Worm (Caenorhabditis elegans) whole organism, L1 larva: ENCODE results near the gene C05E7.3.

ENCODE experiments used
- C04F5.9 ChIP-seq: sonication (generic microtip); optimal IDR thresholded peaks from 2 replicates; lab custom pipeline; 2016; ENCODE audit warnings: missing genetic modification characterization, missing compliant biosample characterization
- C34B4.2 ChIP-seq: sonication (generic microtip); optimal IDR thresholded peaks from 2 replicates; lab custom pipeline; 2017; ENCODE audit warnings: mild to moderate bottlenecking, missing genetic modification characterization, missing compliant biosample characterization
- Y116A8C.19 ChIP-seq: sonication (generic microtip); optimal IDR thresholded peaks from 2 replicates; lab custom pipeline; 2016; ENCODE audit warnings: missing compliant biosample characterization, missing genetic modification characterization, borderline replicate concordance
- aha-1 ChIP-seq: fragments of 150-350 bp; optimal IDR thresholded peaks from 2 replicates; lab custom pipeline; 2014; ENCODE audit warnings: missing biosample characterization, missing genetic modification characterization
- alr-1 ChIP-seq: fragments of 200-800 bp; sonication (Bioruptor generic); optimal IDR thresholded peaks from 2 replicates; lab custom pipeline; 2018; ENCODE audit warnings: borderline replicate concordance, mild to moderate bottlenecking, missing genetic modification characterization, missing compliant biosample characterization
- blmp-1 ChIP-seq: fragments of 150-350 bp; optimal IDR thresholded peaks from 2 replicates; lab custom pipeline; 2014; ENCODE audit warnings: missing biosample characterization, missing genetic modification characterization
- ceh-63 ChIP-seq: fragments of 200-800 bp; sonication (Bioruptor generic); optimal IDR thresholded peaks from 2 replicates; lab custom pipeline; 2018; ENCODE audit warnings: mild to moderate bottlenecking, missing genetic modification characterization, missing compliant biosample characterization
- ceh-8 ChIP-seq: fragments of 200-800 bp; sonication (Bioruptor generic); optimal IDR thresholded peaks from 2 replicates; lab custom pipeline; 2018; ENCODE audit warnings: mild to moderate bottlenecking, missing genetic modification characterization, moderate library complexity, missing compliant biosample characterization
- ceh-88 ChIP-seq: fragments of 200-800 bp; sonication (Bioruptor generic); IDR thresholded peaks from 2 replicates; pipeline ENCODE4 v1.3.6; 2022; ENCODE audit warnings: missing genetic modification characterization, missing compliant biosample characterization
- dpl-1 ChIP-seq, 3 experiments: fragments of 150-350 bp in 2 of 3; sonication (generic microtip) in 1 of 3; optimal IDR thresholded peaks; 2 replicates each; lab custom pipeline; 2014 to 2017; ENCODE audit warnings: missing biosample characterization in 3 of 3, missing genetic modification characterization in 3 of 3, missing genetic modification reagents in 3 of 3
- dsc-1 ChIP-seq: sonication (generic microtip); optimal IDR thresholded peaks from 2 replicates; lab custom pipeline; 2016; ENCODE audit warnings: mild to moderate bottlenecking, missing genetic modification characterization, missing compliant biosample characterization
- efl-1 ChIP-seq, 4 experiments: fragments of 150-350 bp; optimal IDR thresholded peaks in 3 of 4; peaks in 1 of 4; 1 replicate in 1 of 4; 2 replicates in 3 of 4; lab custom pipeline; 2014; ENCODE audit warnings: missing biosample characterization in 2 of 4, missing genetic modification characterization in 2 of 4, missing genetic modification reagents in 2 of 4
- egl-13 ChIP-seq: sonication (generic microtip); optimal IDR thresholded peaks from 2 replicates; lab custom pipeline; 2016; ENCODE audit warnings: missing genotype, missing genetic modification reagents, missing genetic modification characterization, missing compliant biosample characterization
- egl-27 ChIP-seq, 2 experiments: fragments of 150-350 bp in 1 of 2; sonication (generic microtip); optimal IDR thresholded peaks; 3 replicates each; lab custom pipeline; 2017 to 2018; ENCODE audit warnings: missing biosample characterization in 2 of 2, missing genetic modification characterization in 2 of 2, missing genetic modification reagents in 2 of 2
- fkh-10 ChIP-seq: sonication (generic microtip); optimal IDR thresholded peaks from 2 replicates; lab custom pipeline; 2017; ENCODE audit warnings: missing biosample characterization, missing genetic modification reagents, missing genetic modification characterization
- fos-1 ChIP-seq: fragments of 150-350 bp; optimal IDR thresholded peaks from 2 replicates; lab custom pipeline; 2014; ENCODE audit warnings: missing biosample characterization, missing genetic modification characterization
- hlh-17 ChIP-seq: fragments of 200-800 bp; sonication (Bioruptor generic); optimal IDR thresholded peaks from 2 replicates; lab custom pipeline; 2018; ENCODE audit warnings: missing genetic modification characterization, mild to moderate bottlenecking, missing compliant biosample characterization, moderate library complexity, borderline replicate concordance
- hlh-4 ChIP-seq: sonication (generic microtip); optimal IDR thresholded peaks from 2 replicates; lab custom pipeline; 2016; ENCODE audit warnings: mild to moderate bottlenecking, missing genetic modification characterization, missing compliant biosample characterization
- hpl-2 ChIP-seq: fragments of 150-350 bp; optimal IDR thresholded peaks from 2 replicates; lab custom pipeline; 2014; ENCODE audit warnings: missing biosample characterization, missing genetic modification reagents, missing genetic modification characterization
- irx-1 ChIP-seq: sonication (generic microtip); optimal IDR thresholded peaks from 2 replicates; lab custom pipeline; 2016; ENCODE audit warnings: missing genetic modification characterization, missing compliant biosample characterization
- lin-13 ChIP-seq: fragments of 150-350 bp; optimal IDR thresholded peaks from 2 replicates; lab custom pipeline; 2014; ENCODE audit warnings: missing biosample characterization, missing genetic modification reagents, missing genetic modification characterization
- lin-14 ChIP-seq: fragments of 200-800 bp; sonication (Bioruptor generic); optimal IDR thresholded peaks from 2 replicates; lab custom pipeline; 2018; ENCODE audit warnings: mild to moderate bottlenecking, missing genetic modification characterization, moderate library complexity, missing compliant biosample characterization
- nhr-12 ChIP-seq: sonication (generic microtip); optimal IDR thresholded peaks from 2 replicates; lab custom pipeline; 2017; ENCODE audit warnings: missing biosample characterization, missing genetic modification characterization
- nhr-20 ChIP-seq: sonication (generic microtip); optimal IDR thresholded peaks from 2 replicates; lab custom pipeline; 2016; ENCODE audit warnings: mild to moderate bottlenecking, missing genetic modification characterization, missing compliant biosample characterization
- nhr-237 ChIP-seq: fragments of 150-350 bp; optimal IDR thresholded peaks from 2 replicates; lab custom pipeline; 2014; ENCODE audit warnings: missing biosample characterization, missing genetic modification characterization
- nhr-28 ChIP-seq: fragments of 150-350 bp; optimal IDR thresholded peaks from 2 replicates; lab custom pipeline; 2014; ENCODE audit warnings: missing biosample characterization, missing genetic modification characterization
- nhr-71 ChIP-seq: sonication (generic microtip); optimal IDR thresholded peaks from 2 replicates; lab custom pipeline; 2016; ENCODE audit warnings: mild to moderate bottlenecking, missing genetic modification characterization, moderate library complexity, missing compliant biosample characterization
- nhr-76 ChIP-seq: sonication (generic microtip); optimal IDR thresholded peaks from 2 replicates; lab custom pipeline; 2017; ENCODE audit warnings: missing biosample characterization, missing genetic modification characterization
- nhr-77 ChIP-seq: fragments of 150-350 bp; optimal IDR thresholded peaks from 2 replicates; lab custom pipeline; 2014; ENCODE audit warnings: missing biosample characterization, missing genetic modification characterization
- nhr-85 ChIP-seq: sonication (generic microtip); peaks from one replicate; lab custom pipeline; 2016; ENCODE audit warnings: missing genetic modification characterization, inconsistent platforms, missing compliant biosample characterization
- nhr-90 ChIP-seq: sonication (generic microtip); optimal IDR thresholded peaks from 2 replicates; lab custom pipeline; 2016; ENCODE audit warnings: mild to moderate bottlenecking, missing genetic modification characterization, missing compliant biosample characterization; ENCODE audit not compliant: poor library complexity
- pag-3 ChIP-seq: sonication (generic microtip); optimal IDR thresholded peaks from 2 replicates; lab custom pipeline; 2017; ENCODE audit warnings: missing genetic modification characterization, mild to moderate bottlenecking, missing compliant biosample characterization, antibody characterized with exemption, borderline replicate concordance; ENCODE audit not compliant: insufficient read depth
- pax-3 ChIP-seq: fragments of 200-800 bp; sonication (Bioruptor generic); optimal IDR thresholded peaks from 2 replicates; lab custom pipeline; 2018; ENCODE audit warnings: mild to moderate bottlenecking, missing genetic modification characterization, moderate library complexity, missing compliant biosample characterization
- pqm-1 ChIP-seq: sonication (generic microtip); optimal IDR thresholded peaks from 3 replicates; lab custom pipeline; 2017; ENCODE audit warnings: missing biosample characterization, missing genetic modification characterization
- rnt-1 ChIP-seq: sonication (generic microtip); optimal IDR thresholded peaks from 2 replicates; lab custom pipeline; 2016; ENCODE audit warnings: mild to moderate bottlenecking, missing genetic modification characterization, moderate library complexity, missing compliant biosample characterization
- snpc-4 ChIP-seq: fragments of 150-350 bp; optimal IDR thresholded peaks from 2 replicates; lab custom pipeline; 2014; ENCODE audit warnings: missing biosample characterization, missing genetic modification characterization
- snu-23 ChIP-seq: sonication (generic microtip); optimal IDR thresholded peaks from 2 replicates; lab custom pipeline; 2016; ENCODE audit warnings: missing genetic modification characterization, missing compliant biosample characterization
- sox-4 ChIP-seq: sonication (generic microtip); optimal IDR thresholded peaks from 2 replicates; lab custom pipeline; 2016; ENCODE audit warnings: missing genetic modification characterization, missing compliant biosample characterization
- sptf-1 ChIP-seq: fragments of 150-350 bp; optimal IDR thresholded peaks from 2 replicates; lab custom pipeline; 2014; ENCODE audit warnings: missing biosample characterization, missing genetic modification characterization
- sup-37 ChIP-seq: fragments of 200-800 bp; sonication (Bioruptor generic); optimal IDR thresholded peaks from 2 replicates; lab custom pipeline; 2018; ENCODE audit warnings: mild to moderate bottlenecking, missing genetic modification characterization, missing compliant biosample characterization
- unc-62 ChIP-seq: fragments of 150-350 bp; optimal IDR thresholded peaks from 2 replicates; lab custom pipeline; 2014; ENCODE audit warnings: missing biosample characterization, missing genetic modification reagents, missing genetic modification characterization
- unc-98 ChIP-seq: fragments of 200-800 bp; sonication (Bioruptor generic); IDR thresholded peaks from 2 replicates; pipeline ENCODE4 v1.3.6; 2022; ENCODE audit warnings: missing genetic modification characterization, missing compliant biosample characterization
- vab-15 ChIP-seq: sonication (generic microtip); optimal IDR thresholded peaks from 2 replicates; lab custom pipeline; 2017; ENCODE audit warnings: missing genotype, mild to moderate bottlenecking, missing genetic modification characterization, missing compliant biosample characterization
- zag-1 ChIP-seq: fragments of 150-350 bp; optimal IDR thresholded peaks from 2 replicates; lab custom pipeline; 2014; ENCODE audit warnings: missing biosample characterization, missing genetic modification characterization
- ztf-4 ChIP-seq: fragments of 150-350 bp; optimal IDR thresholded peaks from 2 replicates; lab custom pipeline; 2014; ENCODE audit warnings: missing biosample characterization, missing genetic modification characterization

C05E7.3 gene

DNA sequence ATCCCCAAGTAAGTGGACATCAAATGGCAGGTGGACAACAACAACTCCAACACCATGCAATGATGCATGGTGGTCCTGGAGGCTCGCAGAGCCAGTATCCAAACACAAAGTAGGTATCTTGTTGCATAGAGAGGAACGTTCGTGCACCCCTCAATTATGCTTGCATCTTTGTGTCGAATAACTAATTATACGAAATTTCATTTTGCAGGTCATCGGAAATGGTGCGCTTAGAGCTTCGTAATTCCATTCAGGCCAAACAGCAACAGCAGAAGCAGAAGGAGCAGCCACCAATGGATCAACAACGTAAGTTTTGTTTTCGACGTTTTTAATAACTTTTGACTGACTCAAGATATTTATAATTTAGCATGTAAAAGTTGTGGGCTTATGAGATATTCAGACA is 30.0 kb downstream of the C05E7.3 start:
- TF ChIP-seq nhr-28 (tag; lab: Kevin White, UChicago) (no peak), blmp-1 (tag; lab: Kevin White, UChicago) (no peak), lin-14 (GFP tag; lab: Kevin White, UChicago) (no peak), nhr-76 (tag; lab: Kevin White, UChicago) (no peak), sox-4 (tag; lab: Kevin White, UChicago) (no peak), C04F5.9 (tag; lab: Kevin White, UChicago) (no peak), egl-13 (tag; lab: Kevin White, UChicago) (no peak), hlh-17 (GFP tag; lab: Kevin White, UChicago) (no peak), egl-27 (tag; optimal IDR thresholded peaks at IDR 0.05; lab: Kevin White, UChicago) (no peak), lin-13 (GFP tag; lab: Kevin White, UChicago) (no peak)
- TF ChIP-seq, all 84 proteins: peak for 0

DNA sequence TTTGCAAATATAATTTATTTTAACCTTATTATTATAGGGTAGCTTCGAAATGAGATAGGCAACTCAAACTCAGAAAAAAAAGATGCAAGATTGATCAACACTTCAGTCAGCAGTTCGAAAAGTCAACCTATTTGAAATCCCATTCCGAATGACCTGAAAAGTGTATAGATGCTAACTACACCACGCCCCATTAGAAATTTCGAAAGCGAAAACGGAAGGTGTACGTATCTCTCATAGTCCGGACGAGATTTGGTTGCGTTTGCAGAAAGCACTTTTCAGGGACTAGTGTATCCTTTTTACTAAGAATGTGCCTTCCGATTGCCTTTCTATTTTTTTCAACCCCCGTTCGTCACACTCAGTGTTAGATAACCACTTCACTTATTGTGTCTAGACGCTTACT is 30.7 kb downstream of the C05E7.3 start:
- TF ChIP-seq rnt-1 (tag; lab: Kevin White, UChicago) (no peak), blmp-1 (tag; lab: Kevin White, UChicago) (peak; percentile 82), ztf-4 (tag; lab: Kevin White, UChicago) (no peak), aha-1 (tag; lab: Kevin White, UChicago) (no peak), snu-23 (no peak)

DNA sequence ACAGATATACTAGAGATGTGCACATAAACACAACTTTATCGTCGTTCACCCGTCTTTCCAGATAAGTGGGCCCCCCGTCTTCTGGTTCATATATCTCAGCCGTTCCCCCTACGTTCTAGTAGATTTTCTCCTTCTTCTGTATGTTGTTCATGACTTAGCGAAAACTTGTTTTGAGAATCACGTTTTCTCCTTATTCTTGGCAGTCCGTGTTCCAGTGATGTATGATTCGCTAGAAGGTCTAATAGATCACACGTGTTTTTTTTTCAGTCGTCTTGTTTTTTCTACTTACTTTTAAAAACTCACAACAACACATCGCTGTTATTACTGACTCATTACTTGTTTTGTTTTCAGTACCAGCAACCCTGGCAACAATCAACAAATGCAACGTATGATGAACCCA is 31.4 kb downstream of the C05E7.3 start:
- TF ChIP-seq nhr-20 (tag; lab: Kevin White, UChicago) (peak; percentile 15), vab-15 (no peak), nhr-71 (tag; lab: Kevin White, UChicago) (peak; percentile 3), nhr-85 (tag; lab: Kevin White, UChicago) (peak; percentile 48)

DNA sequence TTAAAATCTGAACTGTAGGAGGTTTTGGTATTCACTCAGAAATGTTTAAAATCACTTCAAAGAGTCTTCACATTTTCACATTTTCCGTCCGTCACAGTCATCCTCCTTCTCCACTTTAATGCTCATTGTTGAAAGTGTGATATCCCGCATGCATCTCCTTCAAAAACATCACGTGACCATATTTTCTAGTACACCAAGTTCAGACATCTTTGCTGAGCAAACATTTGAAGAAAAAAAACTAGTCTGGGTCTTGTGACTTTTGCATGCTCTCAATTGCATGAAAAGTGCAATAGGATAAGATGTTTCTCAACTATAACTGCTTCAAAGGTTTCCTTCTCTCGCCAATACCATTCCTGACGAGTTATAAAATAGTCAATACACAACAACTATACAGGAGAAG is 32.2 kb downstream of the C05E7.3 start:
- TF ChIP-seq sptf-1, result no peak
- TF ChIP-seq alr-1 (tag; lab: Kevin White, UChicago), result no peak
- no peak for TF ChIP-seq C34B4.2 (tag; lab: Kevin White, UChicago)
- no peak for TF ChIP-seq unc-98 (GFP tag; lab: Robert Waterston, UW)
- peak; percentile 57 for TF ChIP-seq pax-3 (tag; lab: Kevin White, UChicago)
- TF ChIP-seq C04F5.9 (tag; lab: Kevin White, UChicago), result no peak
- no peak for TF ChIP-seq ztf-4 (tag; lab: Kevin White, UChicago)
- no peak for TF ChIP-seq hpl-2
- no peak for TF ChIP-seq Y116A8C.19 (tag; lab: Kevin White, UChicago)
- no peak for TF ChIP-seq aha-1 (tag; lab: Kevin White, UChicago)
- TF ChIP-seq pqm-1 (tag; lab: Kevin White, UChicago), result no peak
- no peak for TF ChIP-seq nhr-12 (tag; lab: Kevin White, UChicago)
- TF ChIP-seq snpc-4, result no peak
- TF ChIP-seq irx-1 (tag; lab: Kevin White, UChicago), result no peak
- TF ChIP-seq blmp-1 (tag; lab: Kevin White, UChicago), result no peak
- no peak for TF ChIP-seq lin-13 (GFP tag; lab: Kevin White, UChicago)
- TF ChIP-seq nhr-90, result no peak
- no peak for TF ChIP-seq dpl-1 (GFP tag; optimal IDR thresholded peaks at IDR 0.05; lab: Kevin White, UChicago)
- no peak for TF ChIP-seq ceh-88 (GFP tag; lab: Robert Waterston, UW)
- TF ChIP-seq nhr-77 (tag; lab: Kevin White, UChicago), result no peak
- TF ChIP-seq pag-3 (tag; lab: Kevin White, UChicago), result no peak
- TF ChIP-seq fkh-10, result no peak
- TF ChIP-seq hlh-4, result no peak
- TF ChIP-seq fos-1 (tag; lab: Kevin White, UChicago), result no peak
- no peak for TF ChIP-seq ceh-63 (GFP tag; lab: Kevin White, UChicago)
- TF ChIP-seq zag-1, result no peak
- no peak for TF ChIP-seq unc-62 (GFP tag; lab: Kevin White, UChicago)
- TF ChIP-seq sup-37 (GFP tag; lab: Kevin White, UChicago), result no peak
- TF ChIP-seq efl-1 (optimal IDR thresholded peaks at IDR 0.05; lab: Kevin White, UChicago), result no peak
- TF ChIP-seq efl-1 (GFP tag; optimal IDR thresholded peaks at IDR 0.05 in 1 of 2; lab: Kevin White, UChicago), result no peak
- TF ChIP-seq rnt-1 (tag; lab: Kevin White, UChicago), result peak; percentile 26
- TF ChIP-seq ceh-8, result no peak
- TF ChIP-seq dsc-1, result no peak
- no peak for TF ChIP-seq nhr-237 (tag; lab: Kevin White, UChicago)
- peak; percentile 29 for TF ChIP-seq nhr-20 (tag; lab: Kevin White, UChicago)
- no peak for TF ChIP-seq nhr-76 (tag; lab: Kevin White, UChicago)
